Worm (Caenorhabditis elegans): ENCODE results near the gene K09C8.2.

DNA sequence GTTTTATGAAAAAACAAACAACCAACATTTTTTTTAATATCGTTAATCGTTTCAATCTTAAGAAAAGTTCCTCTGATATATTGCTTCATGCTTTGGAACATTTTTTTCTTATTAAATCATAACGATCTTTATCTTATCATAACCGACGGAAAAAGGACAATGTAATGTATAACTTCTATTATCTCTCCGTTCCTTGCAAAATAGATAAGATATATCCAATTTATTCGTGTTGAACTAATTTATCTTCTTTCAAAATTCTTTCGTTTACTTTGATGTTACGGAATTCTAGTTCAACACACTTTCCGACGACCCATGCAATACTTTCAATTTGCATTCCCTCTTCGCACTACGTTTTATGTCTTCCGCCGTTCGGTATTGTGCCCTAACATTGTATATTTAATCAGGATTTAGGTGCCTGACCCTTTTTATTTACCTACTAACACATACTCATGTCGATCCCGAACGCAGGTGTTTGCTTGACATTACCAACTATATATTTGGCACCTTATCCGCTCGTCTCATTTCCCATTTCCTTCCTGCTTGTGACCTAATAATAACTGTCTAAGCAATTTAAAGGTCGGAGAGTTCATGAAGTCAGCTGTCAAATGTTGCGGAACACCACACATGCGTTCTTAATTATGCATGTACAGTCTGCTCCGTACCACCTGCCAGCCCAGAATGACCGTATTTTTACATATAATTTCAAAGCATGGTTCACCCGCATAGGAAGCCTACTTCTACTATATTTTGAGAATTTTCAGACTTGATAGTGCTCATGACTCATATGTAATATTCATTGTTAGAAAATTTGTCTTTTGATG is 32.3 kb downstream of the K09C8.2 start:
- no peak for TF ChIP-seq dao-5 (tag; optimal IDR thresholded peaks at IDR 0.05)
- TF ChIP-seq him-1 (tag; optimal IDR thresholded peaks at IDR 0.05): no peak
- TF ChIP-seq W03F9.2 (tag; optimal IDR thresholded peaks at IDR 0.05): no peak

All from whole organism, L4/young adult.